Worm (Caenorhabditis elegans) whole organism, midembryonic: ENCODE results near the gene dmsr-3.

Experiments used
- cog-1 ChIP-seq: sonication (generic microtip); optimal IDR thresholded peaks from 2 replicates; lab custom pipeline; 2016; ENCODE audit warnings: missing genetic modification characterization, missing compliant biosample characterization
- flt-1 ChIP-seq: fragments of 200-800 bp; sonication (Bioruptor generic); IDR thresholded peaks from 2 replicates; pipeline ENCODE4 v1.3.6; 2022; ENCODE audit warnings: missing genetic modification characterization, missing compliant biosample characterization
- tab-1 ChIP-seq: fragments of 200-800 bp; sonication (Bioruptor generic); IDR thresholded peaks from 2 replicates; pipeline ENCODE4 v1.3.6; 2022; ENCODE audit warnings: missing genetic modification characterization, missing compliant biosample characterization

- TF ChIP-seq cog-1 (tag; lab: Kevin White, UChicago) (no peak), tab-1 (GFP tag; lab: Robert Waterston, UW) (no peak), flt-1 (no peak)
These were observed 16.0 kb downstream of the dmsr-3 start for ce11 chrII:13339984-13340383.
